4 fruit fly cellular contexts compared by ENCODE assay signal in genomic region chr3L:12831290-12831952, dm6.
TF ChIP-seq lines count a peak whose summit lies in the region.

No protein-coding gene starts in this region.

- no peak for TF ChIP-seq CTCF in whole organism, embryonic (GFP tag; optimal IDR thresholded peaks at IDR 0.05; lab: Kevin White, UChicago)

TF ChIP-seq in whole organism, embryonic, 481 proteins besides CTCF, POLR2A, EP300 and RAD21 (continues in another document):
- TF ChIP-seq Poxn (GFP tag; IDR thresholded peaks at IDR 0.05; lab: Robert Waterston, UW) (no peak), MBD-R2 (GFP tag; IDR thresholded peaks at IDR 0.05; lab: Robert Waterston, UW) (no peak), CG13424 (tag; optimal IDR thresholded peaks at IDR 0.05; lab: Kevin White, UChicago) (peak; percentile 45), Hmx (GFP tag; optimal IDR thresholded peaks at IDR 0.05; lab: Kevin White, UChicago) (no peak), CG8924 (tag; optimal IDR thresholded peaks at IDR 0.05; lab: Kevin White, UChicago) (peak; percentile 32), CG10321 (GFP tag; IDR thresholded peaks at IDR 0.05; lab: Robert Waterston, UW) (no peak), Nf-YA (GFP tag; IDR thresholded peaks at IDR 0.05; lab: Robert Waterston, UW) (no peak), CG8089 (GFP tag; optimal IDR thresholded peaks at IDR 0.05; lab: Kevin White, UChicago) (no peak), ranshi (GFP tag; IDR thresholded peaks at IDR 0.05; lab: Robert Waterston, UW) (peak; percentile 56; the same call in 1 of the 2 replicates), CG34376 (GFP tag; optimal IDR thresholded peaks at IDR 0.05; lab: Kevin White, UChicago) (no peak), Doc2 (GFP tag; IDR thresholded peaks at IDR 0.05; lab: Robert Waterston, UW) (no peak), kay (GFP tag; optimal IDR thresholded peaks at IDR 0.05; lab: Kevin White, UChicago) (no peak), CG3407 (GFP tag; optimal IDR thresholded peaks at IDR 0.05; lab: Kevin White, UChicago) (peak; percentile 1), ara (GFP tag; IDR thresholded peaks at IDR 0.05; lab: Robert Waterston, UW) (no peak), mld (GFP tag; IDR thresholded peaks at IDR 0.05; lab: Robert Waterston, UW; ENCODE audit: partially characterized antibody) (no peak), Aef1 (GFP tag; IDR thresholded peaks at IDR 0.05; lab: Robert Waterston, UW) (no peak), stc (GFP tag; IDR thresholded peaks at IDR 0.05; lab: Robert Waterston, UW) (0 out of 2 replicates have a peak, but pooled peaks have one; percentile 49), CG12155 (GFP tag; optimal IDR thresholded peaks at IDR 0.05; lab: Kevin White, UChicago) (peak; percentile 45), CG6254 (GFP tag; optimal IDR thresholded peaks at IDR 0.05; lab: Kevin White, UChicago) (no peak), chif (GFP tag; optimal IDR thresholded peaks at IDR 0.05; lab: Kevin White, UChicago) (peak in 1 of 2 experiments; percentile 22), Abd-B (GFP tag; optimal IDR thresholded peaks at IDR 0.05; lab: Kevin White, UChicago) (no peak), CG9817 (tag; optimal IDR thresholded peaks at IDR 0.05; lab: Kevin White, UChicago) (peak; percentile 46), B-H1 (GFP tag; IDR thresholded peaks at IDR 0.05; lab: Robert Waterston, UW) (no peak)

TF ChIP-seq in whole organism, prepupa, 60 proteins besides CTCF, POLR2A, EP300 and RAD21 (continues in another document):
- peak; percentile 50 for TF ChIP-seq CG6276 (GFP tag; optimal IDR thresholded peaks at IDR 0.05; lab: Kevin White, UChicago)
- TF ChIP-seq Eip75B (GFP tag; optimal IDR thresholded peaks at IDR 0.05; lab: Kevin White, UChicago) = peak; percentile 78
- TF ChIP-seq CG8632 (GFP tag; optimal IDR thresholded peaks at IDR 0.05; lab: Kevin White, UChicago) = peak; percentile 73
- peak; percentile 73 for TF ChIP-seq Hr39 (GFP tag; optimal IDR thresholded peaks at IDR 0.05; lab: Kevin White, UChicago)
- TF ChIP-seq Hr38 (GFP tag; optimal IDR thresholded peaks at IDR 0.05; lab: Kevin White, UChicago) = no peak
- peak; percentile 83 for TF ChIP-seq OdsH (GFP tag; optimal IDR thresholded peaks at IDR 0.05; lab: Kevin White, UChicago)
- peak; percentile 79 for TF ChIP-seq esn (GFP tag; optimal IDR thresholded peaks at IDR 0.05; lab: Kevin White, UChicago)
- no peak for TF ChIP-seq Eip93F (GFP tag; optimal IDR thresholded peaks at IDR 0.05; lab: Kevin White, UChicago)
- TF ChIP-seq CG6808 (GFP tag; optimal IDR thresholded peaks at IDR 0.05; lab: Kevin White, UChicago) = peak; percentile 67
- no peak for TF ChIP-seq Blimp-1 (GFP tag; optimal IDR thresholded peaks at IDR 0.05; lab: Kevin White, UChicago)
- TF ChIP-seq lz (GFP tag; optimal IDR thresholded peaks at IDR 0.05; lab: Kevin White, UChicago) = peak; percentile 64
- TF ChIP-seq CG8319 (GFP tag; optimal IDR thresholded peaks at IDR 0.05; lab: Kevin White, UChicago) = peak; percentile 46
- TF ChIP-seq acj6 (GFP tag; optimal IDR thresholded peaks at IDR 0.05; lab: Kevin White, UChicago) = peak; percentile 74
- peak; percentile 70 for TF ChIP-seq CG3032 (tag; optimal IDR thresholded peaks at IDR 0.05; lab: Kevin White, UChicago)
- peak; percentile 33 for TF ChIP-seq vri (GFP tag; optimal IDR thresholded peaks at IDR 0.05; lab: Kevin White, UChicago)
- TF ChIP-seq CG3919 (GFP tag; optimal IDR thresholded peaks at IDR 0.05; lab: Kevin White, UChicago) = no peak
- no peak for TF ChIP-seq CG6163 (GFP tag; IDR thresholded peaks at IDR 0.05; lab: Robert Waterston, UW)
- TF ChIP-seq CG6854 (GFP tag; optimal IDR thresholded peaks at IDR 0.05; lab: Kevin White, UChicago) = no peak
- TF ChIP-seq CG11762 (GFP tag; optimal IDR thresholded peaks at IDR 0.05; lab: Kevin White, UChicago; ENCODE audit: insufficient read depth) = peak; percentile 65
- peak; percentile 71 for TF ChIP-seq CG10631 (GFP tag; optimal IDR thresholded peaks at IDR 0.05; lab: Kevin White, UChicago)
- peak; percentile 86 for TF ChIP-seq svp (GFP tag; lab: Kevin White, UChicago)
- TF ChIP-seq CG11294 (GFP tag; IDR thresholded peaks at IDR 0.05; lab: Robert Waterston, UW) = no peak; the same call in 1 of the 2 replicates
- TF ChIP-seq cyc (GFP tag; optimal IDR thresholded peaks at IDR 0.05; lab: Kevin White, UChicago) = peak; percentile 60
- no peak for TF ChIP-seq CG10669 (GFP tag; optimal IDR thresholded peaks at IDR 0.05; lab: Kevin White, UChicago)

TF ChIP-seq in whole organism, pupa, 21 proteins besides CTCF, POLR2A, EP300 and RAD21:
- TF ChIP-seq Pif1B (GFP tag; optimal IDR thresholded peaks at IDR 0.05; lab: Kevin White, UChicago) = peak; percentile 53
- TF ChIP-seq CG8301 (tag; optimal IDR thresholded peaks at IDR 0.05; lab: Kevin White, UChicago) = peak; percentile 74
- peak; percentile 60 for TF ChIP-seq Pif1A (GFP tag; optimal IDR thresholded peaks at IDR 0.05; lab: Kevin White, UChicago)
- peak; percentile 61; the same call in 1 of the 2 replicates for TF ChIP-seq CG32121 (GFP tag; IDR thresholded peaks at IDR 0.05; lab: Robert Waterston, UW)
- no peak; the same call in 1 of the 2 replicates for TF ChIP-seq Ets98B (GFP tag; IDR thresholded peaks at IDR 0.05; lab: Robert Waterston, UW)
- TF ChIP-seq CG17806 (tag; optimal IDR thresholded peaks at IDR 0.05; lab: Kevin White, UChicago) = peak; percentile 78
- no peak for TF ChIP-seq fd96Ca (GFP tag; IDR thresholded peaks at IDR 0.05; lab: Robert Waterston, UW)
- no peak; the same call in none of the 2 replicates for TF ChIP-seq rn (GFP tag; IDR thresholded peaks at IDR 0.05; lab: Robert Waterston, UW)
- TF ChIP-seq Snoo (tag; optimal IDR thresholded peaks at IDR 0.05; lab: Kevin White, UChicago) = peak; percentile 19
- no peak for TF ChIP-seq D1 (tag; optimal IDR thresholded peaks at IDR 0.05; lab: Kevin White, UChicago)
- TF ChIP-seq CG10348 (GFP tag; IDR thresholded peaks at IDR 0.05; lab: Robert Waterston, UW) = no peak
- TF ChIP-seq CG9948 (tag; optimal IDR thresholded peaks at IDR 0.05; lab: Kevin White, UChicago) = peak; percentile 76
- no peak for TF ChIP-seq CG14655 (GFP tag; optimal IDR thresholded peaks at IDR 0.05; lab: Kevin White, UChicago)
- TF ChIP-seq CG34367 (tag; optimal IDR thresholded peaks at IDR 0.05; lab: Kevin White, UChicago) = peak; percentile 71
- no peak; the same call in 1 of the 3 replicates for TF ChIP-seq CG4496 (GFP tag; IDR thresholded peaks at IDR 0.05; lab: Robert Waterston, UW)
- TF ChIP-seq CG12605 (GFP tag; IDR thresholded peaks at IDR 0.05; lab: Robert Waterston, UW) = peak; percentile 65
- TF ChIP-seq EcR (GFP tag; optimal IDR thresholded peaks at IDR 0.05; lab: Kevin White, UChicago) = no peak
- no peak for TF ChIP-seq CG13204 (GFP tag; optimal IDR thresholded peaks at IDR 0.05; lab: Kevin White, UChicago)
- TF ChIP-seq CG15710 (tag; optimal IDR thresholded peaks at IDR 0.05; lab: Kevin White, UChicago) = peak; percentile 73
- no peak for TF ChIP-seq gl (tag; optimal IDR thresholded peaks at IDR 0.05; lab: Kevin White, UChicago)
- TF ChIP-seq CG8159 (tag; optimal IDR thresholded peaks at IDR 0.05; lab: Kevin White, UChicago) = peak; percentile 76

TF ChIP-seq in whole organism, wandering third instar larva, 38 proteins besides CTCF, POLR2A, EP300 and RAD21 (continues in another document):
- TF ChIP-seq Hr83 (GFP tag; optimal IDR thresholded peaks at IDR 0.05; lab: Kevin White, UChicago; ENCODE audit: poor library complexity, severe bottlenecking) (no peak), CG9705 (GFP tag; optimal IDR thresholded peaks at IDR 0.05; lab: Kevin White, UChicago) (no peak), Dif (GFP tag; optimal IDR thresholded peaks at IDR 0.05; lab: Kevin White, UChicago; ENCODE audit: partially characterized antibody) (no peak), woc (GFP tag; optimal IDR thresholded peaks at IDR 0.05; lab: Kevin White, UChicago) (no peak), Vsx2 (GFP tag; optimal IDR thresholded peaks at IDR 0.05; lab: Kevin White, UChicago; ENCODE audit: partially characterized antibody) (no peak), jim (GFP tag; optimal IDR thresholded peaks at IDR 0.05; lab: Kevin White, UChicago) (no peak), h (GFP tag; optimal IDR thresholded peaks at IDR 0.05; lab: Kevin White, UChicago) (peak; percentile 81), Abd-B (GFP tag; optimal IDR thresholded peaks at IDR 0.05; lab: Kevin White, UChicago) (no peak), N (GFP tag; optimal IDR thresholded peaks at IDR 0.05; lab: Kevin White, UChicago) (no peak), CrebA (GFP tag; optimal IDR thresholded peaks at IDR 0.05; lab: Kevin White, UChicago; ENCODE audit: borderline replicate concordance) (no peak), brk (GFP tag; optimal IDR thresholded peaks at IDR 0.05; lab: Kevin White, UChicago) (peak; percentile 53), CG32264 (GFP tag; optimal IDR thresholded peaks at IDR 0.05; lab: Kevin White, UChicago) (no peak), tai (GFP tag; optimal IDR thresholded peaks at IDR 0.05; lab: Kevin White, UChicago) (peak; percentile 62), Jra (GFP tag; optimal IDR thresholded peaks at IDR 0.05; lab: Kevin White, UChicago) (no peak), foxo (GFP tag; optimal IDR thresholded peaks at IDR 0.05; lab: Kevin White, UChicago) (peak in 1 of 2 experiments; percentile 69), sage (GFP tag; optimal IDR thresholded peaks at IDR 0.05; lab: Kevin White, UChicago) (no peak), sv (GFP tag; optimal IDR thresholded peaks at IDR 0.05; lab: Kevin White, UChicago) (peak; percentile 28), usp (GFP tag; optimal IDR thresholded peaks at IDR 0.05; lab: Kevin White, UChicago) (no peak), Dfd (GFP tag; optimal IDR thresholded peaks at IDR 0.05; lab: Kevin White, UChicago) (no peak), fru (GFP tag; optimal IDR thresholded peaks at IDR 0.05; lab: Kevin White, UChicago) (peak; percentile 74), dsf (GFP tag; optimal IDR thresholded peaks at IDR 0.05; lab: Kevin White, UChicago; ENCODE audit: borderline replicate concordance) (no peak), Hr78 (GFP tag; optimal IDR thresholded peaks at IDR 0.05; lab: Kevin White, UChicago) (no peak), lola (GFP tag; optimal IDR thresholded peaks at IDR 0.05; lab: Kevin White, UChicago) (no peak), Rel (GFP tag; optimal IDR thresholded peaks at IDR 0.05; lab: Kevin White, UChicago) (no peak), Rel (tag; optimal IDR thresholded peaks at IDR 0.05; lab: Kevin White, UChicago) (no peak), Hnf4 (GFP tag; optimal IDR thresholded peaks at IDR 0.05; lab: Kevin White, UChicago) (peak; percentile 50), Sp1 (GFP tag; optimal IDR thresholded peaks at IDR 0.05; lab: Kevin White, UChicago) (peak; percentile 47), dl (GFP tag; optimal IDR thresholded peaks at IDR 0.05; lab: Kevin White, UChicago; ENCODE audit: insufficient read depth in 1 of 2, partially characterized antibody in 2 of 2) (no peak), Mio (GFP tag; optimal IDR thresholded peaks at IDR 0.05; lab: Kevin White, UChicago) (no peak), GATAd (GFP tag; optimal IDR thresholded peaks at IDR 0.05; lab: Kevin White, UChicago) (no peak), pan (optimal IDR thresholded peaks at IDR 0.05; lab: Kevin White, UChicago) (no peak), br (GFP tag; optimal IDR thresholded peaks at IDR 0.05; lab: Kevin White, UChicago) (peak; percentile 70)

Comparison
In these comparisons a context has a peak if more than half of its experiments do, and no peak if none do; other contexts are left out.
1. Of the 7 proteins assayed by ChIP-seq in both whole organism, embryonic and whole organism, prepupa: peak only in whole organism, embryonic: CG6854; only in whole organism, prepupa: Gug and Hr39; in both: Sox102F; in neither: 3.